Fruit fly (Drosophila melanogaster) whole organism, prepupa: ENCODE data around the gene CG13315.
A peak's percentile ranks its signal among the peaks of the same experiment; 100 is the strongest.

ENCODE experiments used
- CG10631 ChIP-seq: fragments of 200-800 bp; sonication (Bioruptor generic); optimal IDR thresholded peaks from 2 replicates; lab custom pipeline; 2016; ENCODE audit warnings: missing biosample characterization, missing genetic modification characterization
- CG10669 ChIP-seq: fragments of 200-800 bp; sonication (Bioruptor generic); optimal IDR thresholded peaks from 3 replicates; lab custom pipeline; 2018; ENCODE audit warnings: missing biosample characterization, mild to moderate bottlenecking, missing genetic modification characterization, moderate library complexity
- CG11294 ChIP-seq: fragments of 200-800 bp; sonication (Bioruptor generic); IDR thresholded peaks from 2 replicates; pipeline ENCODE4 v1.3.6; 2022; ENCODE audit warnings: missing biosample characterization, missing genetic modification characterization
- CG11762 ChIP-seq: fragments of 200-800 bp; sonication (Bioruptor generic); optimal IDR thresholded peaks from 3 replicates; lab custom pipeline; 2016; ENCODE audit warnings: missing biosample characterization, missing genetic modification characterization; ENCODE audit not compliant: insufficient read depth
- CG11902 ChIP-seq: fragments of 200-800 bp; sonication (Bioruptor generic); optimal IDR thresholded peaks from 3 replicates; lab custom pipeline; 2016; ENCODE audit warnings: missing biosample characterization, missing genetic modification characterization
- CG15336 ChIP-seq: fragments of 200-800 bp; sonication (Bioruptor generic); IDR thresholded peaks from 2 replicates; pipeline ENCODE4 v1.3.6; 2022; ENCODE audit warnings: missing biosample characterization, missing genetic modification characterization
- CG1621 ChIP-seq: fragments of 200-800 bp; sonication (Bioruptor generic); optimal IDR thresholded peaks from 3 replicates; lab custom pipeline; 2018; ENCODE audit warnings: missing biosample characterization, mild to moderate bottlenecking, missing genetic modification characterization
- CG16779 ChIP-seq: fragments of 200-800 bp; sonication (Bioruptor generic); optimal IDR thresholded peaks from 3 replicates; lab custom pipeline; 2017; ENCODE audit warnings: missing biosample characterization, mild to moderate bottlenecking, missing genetic modification characterization
- CG32006 ChIP-seq: fragments of 200-800 bp; sonication (Bioruptor generic); optimal IDR thresholded peaks from 3 replicates; lab custom pipeline; 2017; ENCODE audit warnings: missing biosample characterization, mild to moderate bottlenecking, missing genetic modification characterization
- CG34406 ChIP-seq: fragments of 200-800 bp; sonication (Bioruptor generic); optimal IDR thresholded peaks from 3 replicates; lab custom pipeline; 2016; ENCODE audit warnings: missing biosample characterization, missing genetic modification characterization
- CG3919 ChIP-seq: fragments of 200-800 bp; sonication (Bioruptor generic); optimal IDR thresholded peaks from 3 replicates; lab custom pipeline; 2016; ENCODE audit warnings: missing biosample characterization, missing genetic modification characterization
- CG6163 ChIP-seq: fragments of 200-800 bp; sonication (Bioruptor generic); IDR thresholded peaks from 3 replicates; pipeline ENCODE4 v1.3.6; 2022; ENCODE audit warnings: missing biosample characterization, missing genetic modification characterization
- CG6792 ChIP-seq: fragments of 200-800 bp; sonication (Bioruptor generic); optimal IDR thresholded peaks from 3 replicates; lab custom pipeline; 2016; ENCODE audit warnings: missing biosample characterization, missing genetic modification characterization
- CG6808 ChIP-seq: fragments of 200-800 bp; sonication (Bioruptor generic); optimal IDR thresholded peaks from 3 replicates; lab custom pipeline; 2017; ENCODE audit warnings: missing biosample characterization, missing genetic modification characterization, mild to moderate bottlenecking, moderate library complexity, missing genetic modification reagents
- CG8119 ChIP-seq: fragments of 200-800 bp; sonication (Bioruptor generic); IDR thresholded peaks from 3 replicates; pipeline ENCODE4 v1.3.6; 2022; ENCODE audit warnings: missing biosample characterization, missing genetic modification characterization
- CG8319 ChIP-seq: fragments of 200-800 bp; sonication (Bioruptor generic); optimal IDR thresholded peaks from 3 replicates; lab custom pipeline; 2016; ENCODE audit warnings: missing biosample characterization, missing genetic modification characterization
- CG8632 ChIP-seq: fragments of 200-800 bp; sonication (Bioruptor generic); optimal IDR thresholded peaks from 3 replicates; lab custom pipeline; 2016; ENCODE audit warnings: missing biosample characterization, missing genetic modification characterization
- CG9139 ChIP-seq: fragments of 200-800 bp; sonication (Bioruptor generic); optimal IDR thresholded peaks from 3 replicates; lab custom pipeline; 2017; ENCODE audit warnings: missing biosample characterization, mild to moderate bottlenecking, missing genetic modification characterization
- Eip75B ChIP-seq: fragments of 200-800 bp; sonication (Bioruptor generic); optimal IDR thresholded peaks from 3 replicates; lab custom pipeline; 2016; ENCODE audit warnings: missing biosample characterization, missing genetic modification characterization
- Eip78C ChIP-seq: fragments of 200-800 bp; sonication (Bioruptor generic); peaks from one replicate; lab custom pipeline; 2016; ENCODE audit warnings: missing biosample characterization, missing genetic modification characterization
- Eip93F ChIP-seq: fragments of 200-800 bp; sonication (Bioruptor generic); optimal IDR thresholded peaks from 2 replicates; lab custom pipeline; 2016; ENCODE audit warnings: missing biosample characterization, mild to moderate bottlenecking, missing genetic modification characterization
- Ets21C ChIP-seq: fragments of 200-800 bp; sonication (Bioruptor generic); optimal IDR thresholded peaks from 3 replicates; lab custom pipeline; 2016; ENCODE audit warnings: missing biosample characterization, missing genetic modification characterization
- Ets96B ChIP-seq: fragments of 200-800 bp; optimal IDR thresholded peaks from 2 replicates; lab custom pipeline; 2019; ENCODE audit warnings: missing biosample characterization, mild to moderate bottlenecking, missing genetic modification characterization, moderate library complexity
- Gug ChIP-seq: fragments of 200-800 bp; sonication (Bioruptor generic); IDR thresholded peaks from 2 replicates; pipeline ENCODE4 v1.3.6; 2022; ENCODE audit warnings: missing biosample characterization, missing genetic modification characterization
- Hr39 ChIP-seq: fragments of 200-800 bp; sonication (Bioruptor generic); optimal IDR thresholded peaks from 2 replicates; lab custom pipeline; 2016; ENCODE audit warnings: missing biosample characterization, missing genetic modification characterization
- Hr4 ChIP-seq: fragments of 200-800 bp; sonication (Bioruptor generic); optimal IDR thresholded peaks from 3 replicates; lab custom pipeline; 2016; ENCODE audit warnings: missing biosample characterization, missing genetic modification characterization
- Smox ChIP-seq: fragments of 200-800 bp; sonication (Bioruptor generic); optimal IDR thresholded peaks from 3 replicates; lab custom pipeline; 2016; ENCODE audit warnings: missing biosample characterization, missing genetic modification characterization
- Sox102F ChIP-seq: fragments of 200-800 bp; sonication (Bioruptor generic); optimal IDR thresholded peaks from 2 replicates; lab custom pipeline; 2016; ENCODE audit warnings: missing biosample characterization, mild to moderate bottlenecking, missing genetic modification characterization
- Sox14 ChIP-seq: fragments of 200-800 bp; sonication (Bioruptor generic); optimal IDR thresholded peaks from 3 replicates; lab custom pipeline; 2016; ENCODE audit warnings: missing biosample characterization, missing genetic modification characterization
- Sox15 ChIP-seq: fragments of 200-800 bp; sonication (Bioruptor generic); optimal IDR thresholded peaks from 3 replicates; lab custom pipeline; 2016; ENCODE audit warnings: missing biosample characterization, missing genetic modification characterization
- achi ChIP-seq: fragments of 200-800 bp; sonication (Bioruptor generic); optimal IDR thresholded peaks from 3 replicates; lab custom pipeline; 2016; ENCODE audit warnings: missing biosample characterization, missing genetic modification characterization
- cyc ChIP-seq: fragments of 200-800 bp; sonication (Bioruptor generic); optimal IDR thresholded peaks from 3 replicates; lab custom pipeline; 2016; ENCODE audit warnings: missing biosample characterization, missing genetic modification characterization
- dac ChIP-seq: fragments of 200-800 bp; sonication (Bioruptor generic); optimal IDR thresholded peaks from 2 replicates; lab custom pipeline; 2017; ENCODE audit warnings: missing biosample characterization, mild to moderate bottlenecking, missing genetic modification characterization
- dsx ChIP-seq: fragments of 200-800 bp; optimal IDR thresholded peaks from 3 replicates; lab custom pipeline; 2019; ENCODE audit warnings: missing biosample characterization, mild to moderate bottlenecking, missing genetic modification characterization, moderate library complexity; ENCODE audit not compliant: poor library complexity, severe bottlenecking
- eg ChIP-seq: fragments of 200-800 bp; sonication (Bioruptor generic); IDR thresholded peaks from 3 replicates; pipeline ENCODE4 v1.3.6; 2022; ENCODE audit warnings: missing biosample characterization, missing genetic modification characterization
- fd59A ChIP-seq: fragments of 200-800 bp; sonication (Bioruptor generic); optimal IDR thresholded peaks from 2 replicates; lab custom pipeline; 2017; ENCODE audit warnings: missing biosample characterization, mild to moderate bottlenecking, missing genetic modification characterization, missing genetic modification reagents
- fd85E ChIP-seq: fragments of 200-800 bp; sonication (Bioruptor generic); optimal IDR thresholded peaks from 3 replicates; lab custom pipeline; 2016; ENCODE audit warnings: missing biosample characterization, missing genetic modification characterization
- fkh ChIP-seq: fragments of 200-800 bp; sonication (Bioruptor generic); optimal IDR thresholded peaks from 3 replicates; lab custom pipeline; 2017; ENCODE audit warnings: missing biosample characterization, mild to moderate bottlenecking, missing genetic modification characterization, moderate library complexity
- lz ChIP-seq: fragments of 200-800 bp; sonication (Bioruptor generic); optimal IDR thresholded peaks from 3 replicates; lab custom pipeline; 2016; ENCODE audit warnings: missing biosample characterization, missing genetic modification characterization
- net ChIP-seq: fragments of 200-800 bp; sonication (Bioruptor generic); optimal IDR thresholded peaks from 3 replicates; lab custom pipeline; 2016; ENCODE audit warnings: missing biosample characterization, missing genetic modification characterization
- spab ChIP-seq: fragments of 200-800 bp; sonication (Bioruptor generic); optimal IDR thresholded peaks from 2 replicates; lab custom pipeline; 2017; ENCODE audit warnings: missing biosample characterization, mild to moderate bottlenecking, missing genetic modification characterization, missing genetic modification reagents
- ss ChIP-seq, 2 experiments: fragments of 200-800 bp; sonication (Bioruptor generic); optimal IDR thresholded peaks; 2 replicates in 1 of 2; 3 replicates in 1 of 2; lab custom pipeline; 2017 to 2018; ENCODE audit warnings: mild to moderate bottlenecking in 2 of 2, missing biosample characterization in 2 of 2, missing genetic modification characterization in 2 of 2, moderate library complexity in 1 of 2
- svp ChIP-seq: fragments of 200-800 bp; sonication (Bioruptor generic); peaks from one replicate; lab custom pipeline; 2016; ENCODE audit warnings: missing biosample characterization, missing genetic modification characterization
- topi ChIP-seq: fragments of 200-800 bp; sonication (Bioruptor generic); optimal IDR thresholded peaks from 3 replicates; lab custom pipeline; 2016; ENCODE audit warnings: missing biosample characterization, missing genetic modification characterization
- vri ChIP-seq: fragments of 200-800 bp; sonication (Bioruptor generic); optimal IDR thresholded peaks from 3 replicates; lab custom pipeline; 2016; ENCODE audit warnings: missing biosample characterization, mild to moderate bottlenecking, missing genetic modification characterization

Gene CG13315

DNA sequence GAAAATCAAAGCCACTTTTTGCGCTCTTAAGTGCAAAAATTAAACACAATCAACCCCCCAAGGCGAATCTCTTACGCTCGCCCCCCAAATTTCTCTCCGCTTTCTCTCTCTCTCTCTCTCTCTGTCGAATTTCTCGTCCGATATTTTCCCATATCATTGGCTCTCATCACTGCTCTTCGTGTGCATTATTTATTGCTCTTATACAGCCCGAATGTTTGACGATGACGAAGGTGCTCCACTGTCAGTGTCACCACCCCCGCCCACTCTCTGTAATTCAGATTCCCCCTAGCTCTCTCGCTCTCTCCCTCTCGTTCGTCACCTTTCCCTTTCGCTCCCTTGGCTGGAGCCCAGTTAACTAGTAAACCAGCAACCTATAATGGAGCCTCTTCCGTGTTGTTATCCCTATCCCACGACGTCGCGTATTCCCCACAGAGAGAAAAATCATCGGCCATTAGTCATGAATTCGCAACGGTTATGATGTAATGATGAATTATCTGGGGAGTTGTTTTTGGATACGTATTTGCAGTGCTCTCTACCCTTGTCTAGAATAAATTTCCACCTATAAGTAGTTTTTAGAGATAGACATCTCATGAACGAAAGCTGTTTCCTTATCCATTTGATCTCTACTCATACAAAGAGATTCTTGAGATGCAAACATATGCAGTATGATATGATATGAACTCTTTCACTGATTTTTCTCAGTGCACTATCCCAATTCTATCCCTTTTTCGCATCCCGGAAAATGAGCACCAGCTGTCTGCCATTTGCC, 31.2 kb downstream of the CG13315 start (continued):
- no peak for TF ChIP-seq CG11902 (GFP tag; lab: Kevin White, UChicago)
- TF ChIP-seq dac (GFP tag; lab: Kevin White, UChicago), result peak; percentile 14
- TF ChIP-seq fd85E (GFP tag; lab: Kevin White, UChicago), result no peak
- no peak for TF ChIP-seq CG6792 (GFP tag; lab: Kevin White, UChicago)
- no peak for TF ChIP-seq CG8319 (GFP tag; lab: Kevin White, UChicago)
- TF ChIP-seq Sox102F, result peak; percentile 1
- peak; percentile 30 for TF ChIP-seq CG10631 (GFP tag; lab: Kevin White, UChicago)
- peak; percentile 3 for TF ChIP-seq Hr39 (GFP tag; lab: Kevin White, UChicago)
- TF ChIP-seq Eip78C (GFP tag; lab: Kevin White, UChicago), result peak; percentile 74

DNA sequence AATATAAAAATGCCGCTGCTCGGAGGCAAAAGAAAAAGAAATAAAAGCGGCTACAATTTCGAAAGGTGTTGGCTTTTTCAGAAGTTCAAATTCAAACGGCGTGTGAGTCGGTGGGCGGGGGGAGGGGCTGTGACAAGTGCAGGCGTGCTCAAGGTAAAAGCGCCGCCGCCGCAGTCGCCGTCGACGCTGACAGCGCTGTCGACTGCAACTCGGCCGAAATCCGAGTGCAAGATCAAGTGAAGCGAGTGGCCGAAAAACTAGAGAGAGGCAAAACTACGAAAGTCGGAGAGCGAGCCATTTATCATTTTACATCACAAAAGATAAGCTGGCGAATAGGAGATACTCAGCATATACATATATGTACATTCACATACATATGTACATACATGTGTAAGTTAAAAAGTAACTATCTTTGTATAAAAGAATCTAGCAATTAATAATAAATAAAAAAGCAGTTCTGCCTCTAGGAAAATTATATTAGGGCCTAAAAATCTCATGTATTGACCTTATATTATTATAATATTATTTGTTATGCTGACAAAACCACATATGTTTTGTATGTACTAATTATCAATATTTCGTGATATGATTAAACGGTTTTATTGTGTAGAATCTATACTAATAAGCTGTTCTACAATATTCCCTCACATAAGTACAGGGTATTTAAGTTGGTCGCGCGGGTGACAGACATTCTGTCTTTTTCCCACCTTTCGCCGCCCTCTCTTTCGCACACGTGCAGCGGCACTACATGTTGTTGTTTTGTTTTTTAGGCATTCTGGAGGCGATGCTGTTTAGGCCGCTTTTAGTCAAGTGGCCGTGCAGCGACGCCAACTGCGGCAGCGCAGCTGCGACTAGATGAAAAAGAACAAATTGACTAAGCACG, 32.3 kb downstream of the CG13315 start:
- no peak for TF ChIP-seq cyc (GFP tag; lab: Kevin White, UChicago)
- TF ChIP-seq CG6792 (GFP tag; lab: Kevin White, UChicago), result no peak
- no peak for TF ChIP-seq fkh (GFP tag; lab: Kevin White, UChicago)
- TF ChIP-seq ss (GFP tag; optimal IDR thresholded peaks at IDR 0.05; lab: Kevin White, UChicago), result no peak
- no peak for TF ChIP-seq spab (GFP tag; lab: Kevin White, UChicago)
- TF ChIP-seq CG11762 (GFP tag; lab: Kevin White, UChicago), result no peak
- TF ChIP-seq CG8119, result peak; percentile 56; the same call in 2 of the 3 replicates
- peak; percentile 5 for TF ChIP-seq dsx
- TF ChIP-seq CG9139 (GFP tag; lab: Kevin White, UChicago), result no peak
- no peak for TF ChIP-seq CG10669
- TF ChIP-seq CG8319 (GFP tag; lab: Kevin White, UChicago), result no peak
- TF ChIP-seq CG3919 (GFP tag; lab: Kevin White, UChicago), result peak; percentile 12
- no peak for TF ChIP-seq CG11294 (GFP tag; lab: Robert Waterston, UW)
- TF ChIP-seq Eip78C (GFP tag; lab: Kevin White, UChicago), result peak; percentile 64
- no peak for TF ChIP-seq dac (GFP tag; lab: Kevin White, UChicago)
- no peak for TF ChIP-seq Eip75B
- TF ChIP-seq achi (GFP tag; lab: Kevin White, UChicago), result peak; percentile 44
- TF ChIP-seq net, result peak; percentile 52
- TF ChIP-seq CG1621 (tag; lab: Kevin White, UChicago), result no peak
- TF ChIP-seq CG6163 (GFP tag; lab: Robert Waterston, UW), result no peak
- TF ChIP-seq lz (GFP tag; lab: Kevin White, UChicago), result no peak
- peak; percentile 22 for TF ChIP-seq Ets96B
- no peak for TF ChIP-seq Sox15
- no peak for TF ChIP-seq Sox14 (GFP tag; lab: Kevin White, UChicago)
- TF ChIP-seq CG34406 (GFP tag; lab: Kevin White, UChicago), result peak; percentile 15
- TF ChIP-seq CG16779 (tag; lab: Kevin White, UChicago), result no peak
- no peak for TF ChIP-seq CG6808 (GFP tag; lab: Kevin White, UChicago)
- TF ChIP-seq CG11902 (GFP tag; lab: Kevin White, UChicago), result no peak
- no peak for TF ChIP-seq CG8632 (GFP tag; lab: Kevin White, UChicago)
- TF ChIP-seq CG15336, result peak; percentile 46; the same call in 1 of the 2 replicates
- no peak for TF ChIP-seq Ets21C (GFP tag; lab: Kevin White, UChicago)
- TF ChIP-seq Hr4, result peak; percentile 49
- TF ChIP-seq CG32006, result peak; percentile 85
- TF ChIP-seq fd59A (GFP tag; lab: Kevin White, UChicago), result peak; percentile 20
- no peak for TF ChIP-seq vri (GFP tag; lab: Kevin White, UChicago)
- no peak for TF ChIP-seq fd85E (GFP tag; lab: Kevin White, UChicago)
- no peak for TF ChIP-seq Eip93F (GFP tag; lab: Kevin White, UChicago)
- no peak for TF ChIP-seq Gug (GFP tag; lab: Robert Waterston, UW)
- TF ChIP-seq svp (GFP tag; lab: Kevin White, UChicago), result no peak
- TF ChIP-seq eg (GFP tag; lab: Robert Waterston, UW), result no peak
- no peak for TF ChIP-seq Smox (GFP tag; lab: Kevin White, UChicago)
- TF ChIP-seq topi (GFP tag; lab: Kevin White, UChicago), result no peak
- no peak for TF ChIP-seq Sox102F
